Worm (Caenorhabditis elegans) whole organism, L2 larva: ENCODE measurements around the gene T28A11.2.

Experiments
- F13H6.1 ChIP-seq: sonication (generic microtip); optimal IDR thresholded peaks from 2 replicates; lab custom pipeline; 2016; ENCODE audit warnings: missing genetic modification characterization, missing compliant biosample characterization
- R02D3.7 ChIP-seq: fragments of 150-350 bp; optimal IDR thresholded peaks from 2 replicates; lab custom pipeline; 2014; ENCODE audit warnings: missing biosample characterization, missing genetic modification characterization
- ZK546.5 ChIP-seq: sonication (generic microtip); optimal IDR thresholded peaks from 2 replicates; lab custom pipeline; 2017; ENCODE audit warnings: missing biosample characterization, missing genetic modification characterization
- blmp-1 ChIP-seq: sonication (generic microtip); optimal IDR thresholded peaks from 2 replicates; lab custom pipeline; 2017; ENCODE audit warnings: missing genetic modification characterization, mild to moderate bottlenecking, missing compliant biosample characterization, antibody characterized with exemption, moderate library complexity; ENCODE audit not compliant: insufficient read depth
- ceh-16 ChIP-seq: fragments of 150-350 bp; optimal IDR thresholded peaks from 2 replicates; lab custom pipeline; 2014; ENCODE audit warnings: missing biosample characterization, missing genetic modification characterization
- crh-2 ChIP-seq: sonication (generic microtip); optimal IDR thresholded peaks from 2 replicates; lab custom pipeline; 2017; ENCODE audit warnings: missing biosample characterization, missing genetic modification characterization
- dmd-4 ChIP-seq: sonication (generic microtip); optimal IDR thresholded peaks from 2 replicates; lab custom pipeline; 2017; ENCODE audit warnings: missing biosample characterization, missing genetic modification characterization
- egl-27 ChIP-seq: sonication (generic microtip); optimal IDR thresholded peaks from 3 replicates; lab custom pipeline; 2017; ENCODE audit warnings: missing biosample characterization, missing genetic modification reagents, missing genetic modification characterization
- mdl-1 ChIP-seq, 2 experiments: fragments of 150-350 bp in 1 of 2; sonication (generic microtip) in 1 of 2; optimal IDR thresholded peaks; 2 replicates each; lab custom pipeline; 2017; ENCODE audit warnings: missing biosample characterization in 2 of 2, missing genetic modification characterization in 2 of 2
- nhr-12 ChIP-seq: fragments of 150-350 bp; optimal IDR thresholded peaks from 2 replicates; lab custom pipeline; 2014; ENCODE audit warnings: missing biosample characterization, missing genetic modification characterization
- nhr-21 ChIP-seq: fragments of 150-350 bp; optimal IDR thresholded peaks from 2 replicates; lab custom pipeline; 2014; ENCODE audit warnings: missing biosample characterization, missing genetic modification characterization
- nhr-23 ChIP-seq: fragments of 150-350 bp; optimal IDR thresholded peaks from 2 replicates; lab custom pipeline; 2014; ENCODE audit warnings: missing biosample characterization, missing genetic modification reagents, missing genetic modification characterization
- nhr-237 ChIP-seq: fragments of 150-350 bp; optimal IDR thresholded peaks from 2 replicates; lab custom pipeline; 2014; ENCODE audit warnings: missing biosample characterization, missing genetic modification characterization
- sem-4 ChIP-seq: fragments of 150-350 bp; optimal IDR thresholded peaks from 2 replicates; lab custom pipeline; 2014; ENCODE audit warnings: missing biosample characterization, missing genetic modification reagents, missing genetic modification characterization
- snpc-4 ChIP-seq: fragments of 150-350 bp; optimal IDR thresholded peaks from 2 replicates; lab custom pipeline; 2014; ENCODE audit warnings: missing biosample characterization, missing genetic modification characterization
- unc-39 ChIP-seq: fragments of 150-350 bp; optimal IDR thresholded peaks from 2 replicates; lab custom pipeline; 2014; ENCODE audit warnings: missing biosample characterization, missing genetic modification characterization
- unc-55 ChIP-seq: fragments of 150-350 bp; sonication (generic microtip); optimal IDR thresholded peaks from 3 replicates; lab custom pipeline; 2014; ENCODE audit warnings: missing biosample characterization, missing genetic modification reagents, missing genetic modification characterization
- ztf-1 ChIP-seq: fragments of 200-800 bp; sonication (Bioruptor generic); conservative IDR thresholded peaks from 2 replicates; pipeline ENCODE4 v1.3.6; 2022; ENCODE audit warnings: missing genetic modification characterization, missing compliant biosample characterization
- ztf-11 ChIP-seq: sonication (generic microtip); optimal IDR thresholded peaks from 2 replicates; lab custom pipeline; 2017; ENCODE audit warnings: missing biosample characterization, missing genetic modification characterization

The T28A11.2 gene

DNA sequence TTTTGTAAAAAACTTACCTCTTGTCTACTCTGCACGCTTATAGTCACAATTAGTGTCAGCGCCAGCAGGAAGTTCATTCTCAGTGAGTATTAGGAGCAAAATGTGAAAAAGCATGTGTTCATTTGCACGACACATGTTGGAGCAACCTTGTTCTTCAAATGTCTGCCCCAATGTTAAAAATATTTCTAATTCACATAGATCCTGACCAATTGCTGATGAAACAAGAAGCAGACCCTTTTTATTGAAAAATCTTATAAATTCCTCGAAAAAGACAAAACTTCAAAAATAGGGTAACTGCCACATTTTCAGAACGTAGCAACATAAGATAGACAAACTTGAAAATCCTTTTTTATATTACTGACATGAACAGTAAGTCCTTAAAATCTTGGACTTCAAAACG, 44.0 kb downstream of the T28A11.2 start, which contains the start of gene C17B7.8:
Gene C17B7.8, minus strand, starts transcription at position 101 of the 400 bp plus-strand sequence.
- TF ChIP-seq blmp-1 (tag; lab: Kevin White, UChicago) (no peak), snpc-4 (tag; lab: Kevin White, UChicago) (no peak), F13H6.1 (tag; lab: Kevin White, UChicago) (no peak), egl-27 (tag; lab: Kevin White, UChicago) (no peak), dmd-4 (tag; lab: Kevin White, UChicago) (no peak), mdl-1 (tag; optimal IDR thresholded peaks at IDR 0.05; lab: Kevin White, UChicago) (no peak), ZK546.5 (tag; lab: Kevin White, UChicago) (no peak), nhr-12 (tag; lab: Kevin White, UChicago) (no peak), R02D3.7 (tag; lab: Kevin White, UChicago) (no peak), ztf-1 (GFP tag; lab: Robert Waterston, UW) (no peak), nhr-23 (tag; lab: Kevin White, UChicago) (no peak), nhr-21 (tag; lab: Kevin White, UChicago) (no peak), crh-2 (tag; lab: Kevin White, UChicago) (no peak), unc-55 (no peak), ceh-16 (tag; lab: Kevin White, UChicago) (no peak), sem-4 (tag; lab: Kevin White, UChicago) (no peak), nhr-237 (tag; lab: Kevin White, UChicago) (no peak), unc-39 (tag; lab: Kevin White, UChicago) (no peak), ztf-11 (tag; lab: Kevin White, UChicago) (no peak)
